Worm (Caenorhabditis elegans) whole organism, late embryonic: ENCODE measurements around the gene rabr-4.

Experiments used
- C38D4.7 ChIP-seq: fragments of 200-800 bp; sonication (Bioruptor generic); optimal IDR thresholded peaks from 2 replicates; lab custom pipeline; 2018; ENCODE audit warnings: mild to moderate bottlenecking, missing genetic modification characterization, moderate library complexity, missing compliant biosample characterization
- F13H6.1 ChIP-seq: sonication (generic microtip); optimal IDR thresholded peaks from 2 replicates; lab custom pipeline; 2016; ENCODE audit warnings: missing genetic modification characterization, missing compliant biosample characterization
- K09A11.1 ChIP-seq: sonication (generic microtip); optimal IDR thresholded peaks from 2 replicates; lab custom pipeline; 2017; ENCODE audit warnings: antibody characterized with exemption, mild to moderate bottlenecking, missing genetic modification characterization, missing compliant biosample characterization; ENCODE audit not compliant: insufficient read depth
- T23F11.4 ChIP-seq: fragments of 200-800 bp; sonication (Bioruptor generic); optimal IDR thresholded peaks from 2 replicates; lab custom pipeline; 2018; ENCODE audit warnings: mild to moderate bottlenecking, missing genetic modification characterization, missing compliant biosample characterization
- ceh-19 ChIP-seq: fragments of 200-800 bp; sonication (Bioruptor generic); optimal IDR thresholded peaks from 2 replicates; lab custom pipeline; 2018; ENCODE audit warnings: mild to moderate bottlenecking, missing genetic modification characterization, missing compliant biosample characterization
- ceh-2 ChIP-seq: sonication (generic microtip); optimal IDR thresholded peaks from 2 replicates; lab custom pipeline; 2016; ENCODE audit warnings: missing genotype, missing genetic modification characterization, missing compliant biosample characterization
- ceh-22 ChIP-seq: sonication (generic microtip); optimal IDR thresholded peaks from 2 replicates; lab custom pipeline; 2017; ENCODE audit warnings: missing biosample characterization, missing genetic modification characterization
- ceh-30 ChIP-seq: fragments of 150-350 bp; optimal IDR thresholded peaks from 2 replicates; lab custom pipeline; 2014; ENCODE audit warnings: missing biosample characterization, missing genetic modification characterization
- ceh-31 ChIP-seq: sonication (generic microtip); optimal IDR thresholded peaks from 2 replicates; lab custom pipeline; 2016; ENCODE audit warnings: missing genetic modification characterization, missing compliant biosample characterization
- ceh-34 ChIP-seq: sonication (generic microtip); optimal IDR thresholded peaks from 2 replicates; lab custom pipeline; 2016; ENCODE audit warnings: mild to moderate bottlenecking, missing genetic modification characterization, missing compliant biosample characterization
- che-1 ChIP-seq: sonication (generic microtip); optimal IDR thresholded peaks from 2 replicates; lab custom pipeline; 2016; ENCODE audit warnings: mild to moderate bottlenecking, missing genetic modification characterization, missing compliant biosample characterization
- dmd-4 ChIP-seq: sonication (generic microtip); optimal IDR thresholded peaks from 2 replicates; lab custom pipeline; 2016; ENCODE audit warnings: borderline replicate concordance, missing genetic modification characterization, missing compliant biosample characterization
- dve-1 ChIP-seq: sonication (generic microtip); optimal IDR thresholded peaks from 2 replicates; lab custom pipeline; 2017; ENCODE audit warnings: antibody characterized with exemption, mild to moderate bottlenecking, missing genetic modification characterization, missing compliant biosample characterization
- elt-4 ChIP-seq: sonication (generic microtip); optimal IDR thresholded peaks from 2 replicates; lab custom pipeline; 2016; ENCODE audit warnings: missing genetic modification characterization, missing compliant biosample characterization
- eyg-1 ChIP-seq: sonication (generic microtip); optimal IDR thresholded peaks from 2 replicates; lab custom pipeline; 2016; ENCODE audit warnings: missing genotype, missing genetic modification characterization, missing compliant biosample characterization
- fax-1 ChIP-seq: sonication (generic microtip); optimal IDR thresholded peaks from 2 replicates; lab custom pipeline; 2016; ENCODE audit warnings: missing genotype, missing genetic modification characterization, missing compliant biosample characterization
- gmeb-2 ChIP-seq: sonication (generic microtip); optimal IDR thresholded peaks from 2 replicates; lab custom pipeline; 2016; ENCODE audit warnings: missing genetic modification characterization, inconsistent platforms, missing compliant biosample characterization
- hlh-13 ChIP-seq: fragments of 200-800 bp; sonication (Bioruptor generic); optimal IDR thresholded peaks from 2 replicates; lab custom pipeline; 2018; ENCODE audit warnings: mild to moderate bottlenecking, missing genetic modification characterization, missing compliant biosample characterization
- hlh-30 ChIP-seq: sonication (generic microtip); optimal IDR thresholded peaks from 2 replicates; lab custom pipeline; 2017; ENCODE audit warnings: antibody characterized with exemption, missing genetic modification characterization, missing compliant biosample characterization; ENCODE audit not compliant: insufficient read depth
- hlh-8 ChIP-seq: sonication (generic microtip); optimal IDR thresholded peaks from 2 replicates; lab custom pipeline; 2016; ENCODE audit warnings: missing genotype, missing genetic modification characterization, missing compliant biosample characterization
- lim-6 ChIP-seq: sonication (generic microtip); optimal IDR thresholded peaks from 2 replicates; lab custom pipeline; 2016; ENCODE audit warnings: missing genetic modification characterization, missing compliant biosample characterization
- lin-11 ChIP-seq: fragments of 200-800 bp; sonication (Bioruptor generic); optimal IDR thresholded peaks from 2 replicates; lab custom pipeline; 2018; ENCODE audit warnings: mild to moderate bottlenecking, missing genetic modification characterization, missing compliant biosample characterization
- madf-2 ChIP-seq: sonication (generic microtip); optimal IDR thresholded peaks from 2 replicates; lab custom pipeline; 2017; ENCODE audit warnings: missing genetic modification characterization, missing compliant biosample characterization
- mec-3 ChIP-seq: sonication (generic microtip); optimal IDR thresholded peaks from 2 replicates; lab custom pipeline; 2016; ENCODE audit warnings: borderline replicate concordance, missing genetic modification characterization, missing compliant biosample characterization
- nhr-11 ChIP-seq: fragments of 150-350 bp; optimal IDR thresholded peaks from 2 replicates; lab custom pipeline; 2014; ENCODE audit warnings: missing biosample characterization, missing genetic modification characterization
- nhr-232 ChIP-seq: sonication (generic microtip); optimal IDR thresholded peaks from 2 replicates; lab custom pipeline; 2016; ENCODE audit warnings: missing genetic modification characterization, missing compliant biosample characterization
- pha-2 ChIP-seq: sonication (generic microtip); optimal IDR thresholded peaks from 2 replicates; lab custom pipeline; 2017; ENCODE audit warnings: mild to moderate bottlenecking, missing genetic modification characterization, missing compliant biosample characterization
- pqm-1 ChIP-seq: sonication (generic microtip); optimal IDR thresholded peaks from 2 replicates; lab custom pipeline; 2016; ENCODE audit warnings: missing genetic modification characterization, missing compliant biosample characterization
- pros-1 ChIP-seq: fragments of 150-350 bp; optimal IDR thresholded peaks from 2 replicates; lab custom pipeline; 2014; ENCODE audit warnings: missing biosample characterization, missing genetic modification reagents, missing genetic modification characterization
- sdc-2 ChIP-seq: sonication (generic microtip); optimal IDR thresholded peaks from 2 replicates; lab custom pipeline; 2016; ENCODE audit warnings: missing genotype, missing genetic modification characterization, missing compliant biosample characterization
- syd-9 ChIP-seq: sonication (generic microtip); optimal IDR thresholded peaks from 2 replicates; lab custom pipeline; 2016; ENCODE audit warnings: mild to moderate bottlenecking, missing genetic modification characterization, moderate library complexity, missing compliant biosample characterization
- unc-42 ChIP-seq: sonication (generic microtip); optimal IDR thresholded peaks from 2 replicates; lab custom pipeline; 2016; ENCODE audit warnings: missing genotype, missing genetic modification characterization, missing compliant biosample characterization
- unc-55 ChIP-seq: sonication (generic microtip); optimal IDR thresholded peaks from 2 replicates; lab custom pipeline; 2017; ENCODE audit warnings: missing biosample characterization, missing genetic modification reagents, missing genetic modification characterization
- unc-86 ChIP-seq: sonication (generic microtip); optimal IDR thresholded peaks from 2 replicates; lab custom pipeline; 2016; ENCODE audit warnings: missing genetic modification characterization, missing compliant biosample characterization
- zip-5 ChIP-seq: sonication (generic microtip); optimal IDR thresholded peaks from 2 replicates; lab custom pipeline; 2016; ENCODE audit warnings: missing genetic modification characterization, missing compliant biosample characterization

rabr-4 gene

DNA sequence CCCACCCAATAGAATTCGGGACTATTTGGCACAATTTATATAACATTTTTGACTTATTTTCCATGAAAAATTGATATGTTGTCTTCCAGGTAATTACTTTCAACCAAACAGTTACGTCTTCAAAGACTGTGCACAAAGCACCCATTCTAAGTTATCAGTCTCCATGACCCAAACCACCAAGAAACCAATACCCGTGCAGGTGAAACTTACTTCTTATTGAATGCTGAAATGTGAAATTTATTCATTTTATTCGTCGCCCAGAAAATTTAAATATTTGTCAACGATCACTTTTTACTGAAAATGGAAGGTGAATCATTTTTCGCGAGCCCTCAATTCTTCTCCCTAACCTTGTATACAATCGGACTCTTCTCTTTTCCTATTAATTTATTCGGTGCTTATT, 4.3 kb upstream of the rabr-4 start, which contains the start of gene srh-281:
Gene srh-281, plus strand, starts transcription at position 301 of the 400 bp plus-strand sequence.
- TF ChIP-seq hlh-13 (GFP tag; lab: Kevin White, UChicago) (no peak), K09A11.1 (tag; lab: Kevin White, UChicago) (no peak), eyg-1 (tag; lab: Kevin White, UChicago) (no peak), che-1 (tag; lab: Kevin White, UChicago) (no peak), mec-3 (tag; lab: Kevin White, UChicago) (no peak), hlh-30 (tag; lab: Kevin White, UChicago) (no peak), ceh-22 (tag; lab: Kevin White, UChicago) (no peak), T23F11.4 (no peak), madf-2 (no peak), lim-6 (tag; lab: Kevin White, UChicago) (no peak), dmd-4 (no peak), ceh-2 (tag; lab: Kevin White, UChicago) (no peak), unc-55 (no peak), hlh-8 (tag; lab: Kevin White, UChicago) (no peak), unc-86 (tag; lab: Kevin White, UChicago) (no peak), ceh-19 (GFP tag; lab: Kevin White, UChicago) (no peak), nhr-232 (no peak), zip-5 (tag; lab: Kevin White, UChicago) (no peak), F13H6.1 (tag; lab: Kevin White, UChicago) (no peak), unc-42 (no peak)

DNA sequence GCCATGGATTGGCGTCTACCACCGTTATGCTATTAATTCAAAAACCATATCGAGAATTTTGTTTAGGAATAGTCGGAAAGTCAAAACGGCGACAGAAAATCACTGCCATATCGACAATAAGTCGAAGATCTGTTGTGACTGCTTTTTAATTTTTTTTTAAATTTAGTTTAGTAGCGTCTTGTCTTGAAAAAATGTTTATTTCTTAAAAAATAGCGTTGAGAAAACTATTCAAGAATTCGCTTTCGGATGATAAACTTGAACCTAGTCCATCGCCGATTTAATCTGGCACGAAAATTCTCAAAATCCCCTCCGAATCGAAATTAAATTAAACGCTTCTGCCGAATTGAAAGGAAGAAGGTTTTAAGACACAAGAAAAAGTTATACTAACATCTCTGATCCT, 2.6 kb upstream of the rabr-4 start, which contains the start of gene srh-279:
Gene srh-279, plus strand, starts transcription at position 301 of the 400 bp plus-strand sequence.
- TF ChIP-seq T23F11.4 (no peak), madf-2 (no peak), zip-5 (tag; lab: Kevin White, UChicago) (no peak), gmeb-2 (tag; lab: Kevin White, UChicago) (no peak), ceh-31 (tag; lab: Kevin White, UChicago) (no peak), ceh-2 (tag; lab: Kevin White, UChicago) (no peak), F13H6.1 (tag; lab: Kevin White, UChicago) (no peak), sdc-2 (tag; lab: Kevin White, UChicago) (no peak)

DNA sequence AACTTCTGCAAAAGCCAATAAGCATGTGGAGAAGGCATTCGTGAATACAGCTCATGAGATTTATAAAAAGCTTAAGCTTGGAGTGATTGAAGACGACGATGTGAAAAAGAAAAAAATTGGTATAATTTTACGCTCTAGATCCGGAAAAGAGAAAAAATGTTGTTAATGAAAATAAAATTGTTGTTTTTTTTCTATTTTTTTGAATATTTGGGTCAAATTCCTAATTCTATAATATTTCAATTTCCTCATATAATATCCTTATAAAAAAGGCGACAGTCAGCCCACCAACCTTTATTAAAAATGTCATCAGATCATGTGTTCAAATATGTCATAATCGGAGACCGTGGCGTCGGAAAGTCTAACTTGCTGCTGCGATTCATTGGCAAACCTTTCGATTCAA, 640 bp downstream of the rabr-4 start, which contains the start of gene rabr-3:
Gene rabr-3, plus strand, starts transcription at position 301 of the 400 bp plus-strand sequence.
- TF ChIP-seq syd-9 (tag; lab: Kevin White, UChicago) = no peak
- TF ChIP-seq pqm-1 (tag; lab: Kevin White, UChicago) = no peak
- no peak for TF ChIP-seq lin-11
- no peak for TF ChIP-seq hlh-13 (GFP tag; lab: Kevin White, UChicago)
- TF ChIP-seq ceh-34 (tag; lab: Kevin White, UChicago) = no peak
- TF ChIP-seq madf-2 = no peak

DNA sequence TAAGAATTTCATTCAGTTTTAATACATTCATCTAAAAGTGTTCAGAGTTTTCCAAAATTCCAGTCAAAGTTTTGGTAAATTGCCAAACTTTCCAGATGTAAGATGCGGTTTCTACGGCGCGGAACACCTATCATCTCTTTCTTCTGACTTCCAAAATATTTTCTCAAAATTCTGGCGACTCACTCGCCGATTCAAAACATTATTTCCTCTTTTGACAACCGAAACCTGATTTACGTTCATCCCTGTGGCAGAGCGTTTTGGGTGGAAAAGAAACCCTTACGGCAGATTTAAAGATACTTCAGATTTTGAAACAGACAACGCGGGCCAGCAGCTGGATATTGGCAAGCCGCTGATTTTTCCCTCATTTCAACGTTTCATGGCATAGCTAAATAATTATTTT, 3.3 kb downstream of the rabr-4 start, which contains the start of gene F11A5.5:
Gene F11A5.5, plus strand, starts transcription at position 301 of the 400 bp plus-strand sequence.
- TF ChIP-seq dve-1 (tag; lab: Kevin White, UChicago) = no peak
- no peak for TF ChIP-seq fax-1
- TF ChIP-seq C38D4.7 (GFP tag; lab: Kevin White, UChicago) = no peak
- TF ChIP-seq lim-6 (tag; lab: Kevin White, UChicago) = no peak
- no peak for TF ChIP-seq nhr-232
- no peak for TF ChIP-seq ceh-22 (tag; lab: Kevin White, UChicago)
- TF ChIP-seq nhr-11 (tag; lab: Kevin White, UChicago) = no peak
- TF ChIP-seq lin-11 = no peak
- no peak for TF ChIP-seq che-1 (tag; lab: Kevin White, UChicago)
- TF ChIP-seq pha-2 (tag; lab: Kevin White, UChicago) = no peak
- no peak for TF ChIP-seq F13H6.1 (tag; lab: Kevin White, UChicago)
- no peak for TF ChIP-seq ceh-30
- TF ChIP-seq pros-1 (tag; lab: Kevin White, UChicago) = no peak
- no peak for TF ChIP-seq elt-4 (tag; lab: Kevin White, UChicago)
